Fruit fly (Drosophila melanogaster) whole organism, pupa: Measurements from ENCODE around the gene Ir84a.

Experiments
- CG10348 ChIP-seq: fragments of 200-800 bp; sonication (Bioruptor generic); IDR thresholded peaks from 2 replicates; pipeline ENCODE4 v1.3.6; 2022; ENCODE audit warnings: missing biosample characterization, missing genetic modification characterization
- CG12605 ChIP-seq: fragments of 200-800 bp; sonication (Bioruptor generic); IDR thresholded peaks from 2 replicates; pipeline ENCODE4 v1.3.6; 2022; ENCODE audit warnings: missing biosample characterization, missing genetic modification characterization
- CG13204 ChIP-seq: fragments of 200-800 bp; sonication (Bioruptor generic); optimal IDR thresholded peaks from 2 replicates; lab custom pipeline; 2018; ENCODE audit warnings: missing biosample characterization, mild to moderate bottlenecking, missing genetic modification characterization, moderate library complexity
- CG14655 ChIP-seq: fragments of 200-800 bp; sonication (Bioruptor generic); optimal IDR thresholded peaks from 3 replicates; lab custom pipeline; 2017; ENCODE audit warnings: mild to moderate bottlenecking, missing biosample characterization, missing genetic modification reagents, missing genetic modification characterization
- CG15710 ChIP-seq: fragments of 200-800 bp; sonication (Bioruptor generic); optimal IDR thresholded peaks from 2 replicates; lab custom pipeline; 2018; ENCODE audit warnings: missing biosample characterization, mild to moderate bottlenecking, missing genetic modification characterization, moderate library complexity
- CG17806 ChIP-seq: fragments of 200-800 bp; sonication (Bioruptor generic); optimal IDR thresholded peaks from 2 replicates; lab custom pipeline; 2018; ENCODE audit warnings: missing biosample characterization, mild to moderate bottlenecking, missing genetic modification characterization, moderate library complexity
- CG32121 ChIP-seq: fragments of 200-800 bp; sonication (Bioruptor generic); IDR thresholded peaks from 2 replicates; pipeline ENCODE4 v1.3.6; 2022; ENCODE audit warnings: missing biosample characterization, missing genetic modification characterization
- CG34367 ChIP-seq: fragments of 200-800 bp; sonication (Bioruptor generic); optimal IDR thresholded peaks from 2 replicates; lab custom pipeline; 2018; ENCODE audit warnings: missing biosample characterization, mild to moderate bottlenecking, missing genetic modification characterization
- CG4496 ChIP-seq: fragments of 200-800 bp; sonication (Bioruptor generic); IDR thresholded peaks from 3 replicates; pipeline ENCODE4 v1.3.6; 2022; ENCODE audit warnings: missing biosample characterization, missing genetic modification characterization
- CG8159 ChIP-seq: fragments of 200-800 bp; sonication (Bioruptor generic); optimal IDR thresholded peaks from 3 replicates; lab custom pipeline; 2018; ENCODE audit warnings: missing biosample characterization, mild to moderate bottlenecking, missing genetic modification characterization, moderate library complexity
- CG8301 ChIP-seq: fragments of 200-800 bp; sonication (Bioruptor generic); optimal IDR thresholded peaks from 2 replicates; lab custom pipeline; 2018; ENCODE audit warnings: missing biosample characterization, mild to moderate bottlenecking, missing genetic modification characterization
- CG9948 ChIP-seq: fragments of 200-800 bp; sonication (Bioruptor generic); optimal IDR thresholded peaks from 2 replicates; lab custom pipeline; 2018; ENCODE audit warnings: missing biosample characterization, mild to moderate bottlenecking, missing genetic modification characterization, moderate library complexity
- D1 ChIP-seq: fragments of 200-800 bp; sonication (Bioruptor generic); optimal IDR thresholded peaks from 2 replicates; lab custom pipeline; 2018; ENCODE audit warnings: missing biosample characterization, mild to moderate bottlenecking, missing genetic modification characterization, moderate library complexity
- EcR ChIP-seq: fragments of 200-800 bp; sonication (Bioruptor generic); optimal IDR thresholded peaks from 3 replicates; lab custom pipeline; 2019; ENCODE audit warnings: missing biosample characterization, missing genetic modification characterization, mild to moderate bottlenecking, moderate library complexity, missing genetic modification reagents
- Pif1A ChIP-seq: fragments of 200-800 bp; sonication (Bioruptor generic); optimal IDR thresholded peaks from 3 replicates; lab custom pipeline; 2016; ENCODE audit warnings: missing biosample characterization, missing genetic modification characterization
- Pif1B ChIP-seq: fragments of 200-800 bp; sonication (Bioruptor generic); optimal IDR thresholded peaks from 3 replicates; lab custom pipeline; 2016; ENCODE audit warnings: missing biosample characterization, missing genetic modification characterization
- Snoo ChIP-seq: fragments of 200-800 bp; sonication (Bioruptor generic); optimal IDR thresholded peaks from 3 replicates; lab custom pipeline; 2017; ENCODE audit warnings: missing biosample characterization, mild to moderate bottlenecking, missing genetic modification characterization, inconsistent platforms
- fd96Ca ChIP-seq: fragments of 200-800 bp; sonication (Bioruptor generic); IDR thresholded peaks from 3 replicates; pipeline ENCODE4 v1.3.6; 2022; ENCODE audit warnings: missing biosample characterization, missing genetic modification characterization
- rn ChIP-seq: fragments of 200-800 bp; sonication (Bioruptor generic); IDR thresholded peaks from 2 replicates; pipeline ENCODE4 v1.3.6; 2022; ENCODE audit warnings: missing biosample characterization, missing genetic modification characterization

Ir84a gene

DNA sequence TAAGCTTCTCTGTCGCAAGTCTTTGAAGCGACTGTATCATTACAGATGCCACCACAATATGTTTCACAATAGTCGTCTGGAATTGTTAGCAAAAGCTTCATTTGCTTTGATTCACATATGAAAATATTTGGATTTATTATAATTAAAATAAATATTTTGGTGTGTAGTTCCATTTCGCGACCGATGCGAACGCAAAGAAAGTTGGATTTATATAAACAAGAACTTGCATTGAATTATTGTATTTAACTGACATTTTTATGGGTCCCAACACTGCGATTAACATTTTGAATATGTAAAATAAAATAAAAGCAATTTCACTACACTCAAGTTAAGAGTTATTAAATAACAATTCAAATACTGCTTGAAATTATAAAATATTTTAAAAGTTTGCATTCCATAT, 37.5 kb upstream of the Ir84a start, which contains the start of gene MstProx:
Gene MstProx (minus strand): TSS at position 101 of the 400 bp plus-strand sequence.
- TF ChIP-seq Pif1A (GFP tag; lab: Kevin White, UChicago) (no peak), CG4496 (GFP tag; lab: Robert Waterston, UW) (no peak), CG8301 (no peak)

DNA sequence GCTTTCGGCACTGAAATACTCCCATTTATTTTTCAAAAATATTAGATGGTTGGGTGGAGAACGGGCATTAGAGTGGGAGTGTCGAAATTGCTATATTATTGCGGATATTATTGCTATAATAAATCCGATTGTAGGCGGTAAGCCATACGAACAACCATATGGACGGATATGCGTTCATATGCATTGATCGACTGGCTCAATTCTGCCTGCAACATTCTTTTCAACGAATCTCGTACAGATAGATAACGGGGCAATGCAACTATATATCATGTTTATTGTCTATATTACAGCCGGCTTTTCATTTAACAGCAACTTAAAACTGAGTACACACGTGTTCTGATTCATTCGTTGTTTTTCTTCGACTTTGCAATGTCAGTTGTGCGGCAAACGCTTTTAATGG, 15.6 kb upstream of the Ir84a start, which contains the start of gene CG42650:
Gene CG42650 (plus strand): TSS at position 301 of the 400 bp plus-strand sequence.
- TF ChIP-seq D1 (tag; lab: Kevin White, UChicago) (no peak), CG15710 (tag; lab: Kevin White, UChicago) (no peak), CG8159 (tag; lab: Kevin White, UChicago) (no peak), CG34367 (tag; lab: Kevin White, UChicago) (no peak), CG10348 (GFP tag; lab: Robert Waterston, UW) (no peak), CG4496 (GFP tag; lab: Robert Waterston, UW) (no peak), CG8301 (no peak), Snoo (tag; lab: Kevin White, UChicago) (no peak), CG12605 (GFP tag; lab: Robert Waterston, UW) (no peak), CG32121 (GFP tag; lab: Robert Waterston, UW) (no peak), Pif1B (GFP tag; lab: Kevin White, UChicago) (no peak)

DNA sequence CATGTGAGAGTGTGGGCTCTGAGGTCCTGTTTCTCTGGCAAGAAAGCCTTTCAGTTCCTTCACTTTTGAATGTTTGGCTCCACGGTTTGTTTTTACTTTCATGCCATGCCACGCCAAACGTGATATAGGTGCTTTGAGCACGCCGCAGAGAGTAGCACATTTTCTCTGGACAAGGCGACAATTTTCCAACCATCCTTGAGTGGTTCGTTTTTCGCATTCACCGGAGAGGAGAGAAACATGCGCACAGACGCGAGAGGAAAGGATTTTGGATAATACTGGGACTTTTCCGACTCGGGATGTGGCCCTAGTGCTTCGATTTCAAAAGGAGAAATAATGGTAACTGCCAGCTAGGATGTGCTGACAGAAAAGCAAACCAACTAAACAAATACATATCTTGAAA, 12.6 kb upstream of the Ir84a start:
- TF ChIP-seq CG17806 (tag; lab: Kevin White, UChicago) (no peak), CG15710 (tag; lab: Kevin White, UChicago) (no peak), CG9948 (tag; lab: Kevin White, UChicago) (no peak), fd96Ca (GFP tag; lab: Robert Waterston, UW) (no peak), Pif1A (GFP tag; lab: Kevin White, UChicago) (no peak), CG8159 (tag; lab: Kevin White, UChicago) (no peak), rn (GFP tag; lab: Robert Waterston, UW) (no peak), EcR (GFP tag; lab: Kevin White, UChicago) (no peak), Snoo (tag; lab: Kevin White, UChicago) (no peak), D1 (tag; lab: Kevin White, UChicago) (no peak), CG34367 (tag; lab: Kevin White, UChicago) (no peak), CG32121 (GFP tag; lab: Robert Waterston, UW) (no peak)
- TF ChIP-seq, all 21 proteins: peak for 0

DNA sequence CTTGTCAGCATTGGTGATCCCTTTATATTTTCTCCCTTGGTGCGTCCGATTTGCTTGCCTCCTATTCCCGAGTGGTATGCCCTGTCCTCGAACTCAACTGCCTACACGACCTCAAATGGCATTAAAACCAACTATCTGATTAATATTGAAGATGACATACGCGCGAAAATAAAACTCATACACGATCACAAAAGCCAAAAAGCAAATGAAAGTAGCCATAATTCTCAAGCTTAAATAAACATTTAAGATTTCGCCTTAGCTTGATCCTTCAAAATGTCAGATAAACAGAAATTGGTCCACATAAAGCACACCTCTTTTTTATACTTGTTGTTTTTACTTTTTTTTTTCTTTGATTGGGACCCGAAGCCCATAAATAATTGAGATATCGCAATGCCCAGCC, 13.8 kb downstream of the Ir84a start, which contains the start of gene wa-cup:
Gene wa-cup (plus strand): TSS at position 301 of the 400 bp plus-strand sequence.
- TF ChIP-seq rn (GFP tag; lab: Robert Waterston, UW) (no peak), CG17806 (tag; lab: Kevin White, UChicago) (no peak), CG4496 (GFP tag; lab: Robert Waterston, UW) (no peak), CG10348 (GFP tag; lab: Robert Waterston, UW) (no peak), CG9948 (tag; lab: Kevin White, UChicago) (no peak), CG14655 (GFP tag; lab: Kevin White, UChicago) (no peak), CG15710 (tag; lab: Kevin White, UChicago) (no peak), Snoo (tag; lab: Kevin White, UChicago) (no peak), D1 (tag; lab: Kevin White, UChicago) (no peak), CG8301 (no peak), CG8159 (tag; lab: Kevin White, UChicago) (no peak), Pif1A (GFP tag; lab: Kevin White, UChicago) (no peak), CG32121 (GFP tag; lab: Robert Waterston, UW) (no peak), EcR (GFP tag; lab: Kevin White, UChicago) (no peak), CG13204 (GFP tag; lab: Kevin White, UChicago) (no peak), CG34367 (tag; lab: Kevin White, UChicago) (no peak)
- TF ChIP-seq, all 21 proteins: peak for 0

DNA sequence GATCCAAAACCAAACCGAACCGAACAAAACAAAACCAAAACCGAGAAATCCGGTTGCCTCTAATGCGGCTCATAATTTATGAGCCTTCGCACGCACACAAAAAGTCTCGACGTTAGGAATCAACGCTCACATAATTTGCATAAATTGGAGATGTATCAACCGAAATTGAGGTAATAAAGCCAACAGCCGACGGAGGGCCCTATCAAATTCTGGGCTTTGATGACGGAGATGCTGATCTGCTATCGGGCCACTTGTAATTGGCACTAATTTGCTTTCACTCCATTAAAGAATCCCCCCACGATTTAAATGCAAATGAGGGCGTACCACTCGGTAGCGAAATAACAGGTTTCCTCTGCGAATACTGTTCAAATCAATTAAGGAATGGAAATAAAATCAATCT, 32.2 kb downstream of the Ir84a start:
- TF ChIP-seq CG34367 (tag; lab: Kevin White, UChicago) (no peak), EcR (GFP tag; lab: Kevin White, UChicago) (no peak), CG13204 (GFP tag; lab: Kevin White, UChicago) (no peak), rn (GFP tag; lab: Robert Waterston, UW) (no peak), CG17806 (tag; lab: Kevin White, UChicago) (no peak), D1 (tag; lab: Kevin White, UChicago) (no peak), CG32121 (GFP tag; lab: Robert Waterston, UW) (no peak), CG10348 (GFP tag; lab: Robert Waterston, UW) (no peak), Snoo (tag; lab: Kevin White, UChicago) (no peak)

DNA sequence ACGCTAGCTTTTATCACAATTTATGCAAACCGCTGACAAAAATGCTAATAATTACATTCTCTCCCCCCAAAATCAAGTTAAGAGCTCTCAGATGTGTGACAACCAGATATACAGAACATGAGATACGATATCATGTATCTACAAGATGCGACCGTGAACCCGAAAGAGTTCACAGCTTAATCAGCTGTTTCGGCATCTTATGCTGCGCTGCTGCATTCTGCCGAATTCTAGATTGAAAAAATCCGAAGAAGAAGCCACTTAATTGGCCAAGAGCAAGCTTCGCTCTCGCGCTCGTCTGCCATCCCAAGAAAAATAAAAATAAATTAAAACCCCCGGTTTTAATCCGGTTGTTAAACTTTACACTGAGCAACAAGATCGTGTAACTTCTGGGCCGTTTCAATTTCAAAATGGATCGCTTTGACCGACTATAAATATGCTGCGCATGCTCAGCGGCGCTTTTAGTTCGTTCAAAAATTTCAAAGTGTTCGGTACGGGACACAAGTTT, 32.7 kb downstream of the Ir84a start, which contains the start of gene CG14598:
Gene CG14598 (plus strand): TSS at position 455 of the 505 bp plus-strand sequence.
- TF ChIP-seq CG8159 (tag; lab: Kevin White, UChicago) (peak; percentile 22), CG9948 (tag; lab: Kevin White, UChicago) (no peak), D1 (tag; lab: Kevin White, UChicago) (no peak), EcR (GFP tag; lab: Kevin White, UChicago) (peak; percentile 83)

DNA sequence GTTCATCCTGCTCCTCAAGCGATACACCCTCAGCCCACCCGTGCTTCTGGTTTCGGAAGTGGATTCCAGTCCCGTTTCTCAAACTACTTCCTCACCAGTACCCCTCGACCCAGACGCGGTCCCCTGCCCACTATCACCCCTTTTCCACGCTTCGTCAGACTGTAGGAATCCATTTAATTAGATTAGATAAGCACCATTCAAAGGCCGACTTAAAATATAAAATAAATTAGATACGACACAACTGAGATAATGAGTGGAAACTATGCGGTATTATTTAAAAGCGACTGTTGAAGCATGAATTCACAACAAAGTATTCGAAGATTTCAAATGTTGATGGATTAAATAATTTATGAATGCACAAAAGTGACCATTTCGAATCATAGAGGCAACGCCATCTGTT, 34.7 kb downstream of the Ir84a start:
- no peak for TF ChIP-seq CG15710 (tag; lab: Kevin White, UChicago)
- no peak for TF ChIP-seq Snoo (tag; lab: Kevin White, UChicago)
